Fruit fly (Drosophila melanogaster) whole organism, embryonic: ENCODE data around the gene CG18749.

ENCODE experiments used
- Blimp-1 ChIP-seq: fragments of 200-800 bp; sonication (Bioruptor generic); optimal IDR thresholded peaks from 3 replicates; lab custom pipeline; 2018; ENCODE audit warnings: missing biosample characterization, missing genetic modification characterization, mild to moderate bottlenecking, moderate library complexity, missing genetic modification reagents
- CG12391 ChIP-seq: fragments of 200-800 bp; sonication (Bioruptor generic); optimal IDR thresholded peaks from 3 replicates; lab custom pipeline; 2018; ENCODE audit warnings: missing biosample characterization, mild to moderate bottlenecking, missing genetic modification characterization, moderate library complexity
- CG13296 ChIP-seq: fragments of 200-800 bp; sonication (Bioruptor generic); optimal IDR thresholded peaks from 3 replicates; lab custom pipeline; 2018; ENCODE audit warnings: missing biosample characterization, mild to moderate bottlenecking, missing genetic modification characterization
- CG14050 ChIP-seq: fragments of 200-800 bp; sonication (Bioruptor generic); IDR thresholded peaks from 3 replicates; pipeline ENCODE4 v1.3.6; 2022; ENCODE audit warnings: missing biosample characterization, missing genetic modification characterization
- CG1529 ChIP-seq: fragments of 200-800 bp; sonication (Bioruptor generic); optimal IDR thresholded peaks from 3 replicates; lab custom pipeline; 2018; ENCODE audit warnings: missing biosample characterization, missing genetic modification characterization
- CG15479 ChIP-seq: fragments of 200-800 bp; sonication (Bioruptor generic); optimal IDR thresholded peaks from 3 replicates; lab custom pipeline; 2019; ENCODE audit warnings: missing biosample characterization, mild to moderate bottlenecking, missing genetic modification characterization, moderate library complexity
- CG2712 ChIP-seq: fragments of 200-800 bp; optimal IDR thresholded peaks from 3 replicates; lab custom pipeline; 2019; ENCODE audit warnings: missing biosample characterization, mild to moderate bottlenecking, missing genetic modification characterization, moderate library complexity
- CG30020 ChIP-seq: fragments of 200-800 bp; optimal IDR thresholded peaks from 2 replicates; lab custom pipeline; 2019; ENCODE audit warnings: missing biosample characterization, mild to moderate bottlenecking, missing genetic modification characterization, moderate library complexity
- CG33213 ChIP-seq: fragments of 200-800 bp; sonication (Bioruptor generic); optimal IDR thresholded peaks from 3 replicates; lab custom pipeline; 2016; ENCODE audit warnings: missing biosample characterization, missing genetic modification characterization
- CG34376 ChIP-seq: fragments of 200-800 bp; sonication (Bioruptor generic); optimal IDR thresholded peaks from 2 replicates; lab custom pipeline; 2018; ENCODE audit warnings: missing biosample characterization, mild to moderate bottlenecking, missing genetic modification characterization
- CG43689 ChIP-seq: fragments of 200-800 bp; sonication (Bioruptor generic); IDR thresholded peaks from 2 replicates; pipeline ENCODE4 v1.3.6; 2022; ENCODE audit warnings: missing biosample characterization, missing genetic modification characterization
- CG4707 ChIP-seq: fragments of 200-800 bp; sonication (Bioruptor generic); optimal IDR thresholded peaks from 2 replicates; lab custom pipeline; 2018; ENCODE audit warnings: missing biosample characterization, mild to moderate bottlenecking, missing genetic modification characterization, moderate library complexity
- CG6813 ChIP-seq: fragments of 200-800 bp; sonication (Bioruptor generic); optimal IDR thresholded peaks from 2 replicates; lab custom pipeline; 2017; ENCODE audit warnings: missing biosample characterization, missing genetic modification characterization, mild to moderate bottlenecking, moderate library complexity, missing genetic modification reagents
- CG9797 ChIP-seq: fragments of 200-800 bp; sonication (Bioruptor generic); optimal IDR thresholded peaks from 3 replicates; lab custom pipeline; 2018; ENCODE audit warnings: missing biosample characterization, mild to moderate bottlenecking, missing genetic modification characterization
- CG9932 ChIP-seq: fragments of 200-800 bp; sonication (Bioruptor generic); IDR thresholded peaks from 2 replicates; pipeline ENCODE4 v1.3.6; 2022; ENCODE audit warnings: missing biosample characterization, missing genetic modification characterization
- CrebB ChIP-seq: fragments of 200-800 bp; sonication (Bioruptor generic); optimal IDR thresholded peaks from 3 replicates; lab custom pipeline; 2018; ENCODE audit warnings: missing biosample characterization, mild to moderate bottlenecking, missing genetic modification characterization
- D19B ChIP-seq: fragments of 200-800 bp; sonication (Bioruptor generic); optimal IDR thresholded peaks from 2 replicates; lab custom pipeline; 2017; ENCODE audit warnings: missing biosample characterization, mild to moderate bottlenecking, missing genetic modification characterization
- Deaf1 ChIP-seq: fragments of 200-800 bp; optimal IDR thresholded peaks from 3 replicates; lab custom pipeline; 2019; ENCODE audit warnings: missing biosample characterization, mild to moderate bottlenecking, missing genetic modification characterization, moderate library complexity
- Ets65A ChIP-seq: fragments of 200-800 bp; sonication (Bioruptor generic); peaks from one replicate; lab custom pipeline; 2016; ENCODE audit warnings: missing biosample characterization, missing genetic modification characterization
- Fer1 ChIP-seq: fragments of 200-800 bp; sonication (Bioruptor generic); optimal IDR thresholded peaks from 2 replicates; lab custom pipeline; 2017; ENCODE audit warnings: missing biosample characterization, mild to moderate bottlenecking, missing genetic modification characterization
- GATAe ChIP-seq: fragments of 200-800 bp; sonication (Bioruptor generic); conservative IDR thresholded peaks from 2 replicates; pipeline ENCODE4 v1.3.6; 2022; ENCODE audit warnings: missing biosample characterization, missing genetic modification characterization
- Hr51 ChIP-seq, 2 experiments: fragments of 200-800 bp; sonication (Bioruptor generic); optimal IDR thresholded peaks; 2 replicates in 1 of 2; 3 replicates in 1 of 2; lab custom pipeline; 2016 to 2018; ENCODE audit warnings: missing biosample characterization in 2 of 2, missing genetic modification characterization in 2 of 2, mild to moderate bottlenecking in 1 of 2, moderate library complexity in 1 of 2
- NC2β ChIP-seq: fragments of 200-800 bp; sonication (Bioruptor generic); optimal IDR thresholded peaks from 2 replicates; lab custom pipeline; 2016; ENCODE audit warnings: missing biosample characterization, missing genetic modification characterization
- NK7.1 ChIP-seq: fragments of 200-800 bp; sonication (Bioruptor generic); optimal IDR thresholded peaks from 3 replicates; lab custom pipeline; 2016; ENCODE audit warnings: missing biosample characterization, missing genetic modification characterization
- Nf-YA ChIP-seq: fragments of 200-800 bp; sonication (Bioruptor generic); IDR thresholded peaks from 2 replicates; pipeline ENCODE4 v1.3.6; 2022; ENCODE audit warnings: missing biosample characterization, missing genetic modification characterization
- abd-A ChIP-seq: fragments of 200-800 bp; sonication (Bioruptor generic); optimal IDR thresholded peaks from 3 replicates; lab custom pipeline; 2019; ENCODE audit warnings: missing biosample characterization, mild to moderate bottlenecking, missing genetic modification characterization, moderate library complexity
- ac ChIP-seq: fragments of 200-800 bp; sonication (Bioruptor generic); optimal IDR thresholded peaks from 3 replicates; lab custom pipeline; 2017; ENCODE audit warnings: missing biosample characterization, mild to moderate bottlenecking, missing genetic modification characterization
- ap ChIP-seq: fragments of 200-800 bp; sonication (Bioruptor generic); IDR thresholded peaks from 2 replicates; pipeline ENCODE4 v1.3.6; 2022; ENCODE audit warnings: missing biosample characterization, missing genetic modification characterization
- bowl ChIP-seq: fragments of 200-800 bp; sonication (Bioruptor generic); IDR thresholded peaks from 2 replicates; pipeline ENCODE4 v1.3.6; 2022; ENCODE audit warnings: missing biosample characterization, missing genetic modification characterization
- chn ChIP-seq: fragments of 200-800 bp; sonication (Bioruptor generic); optimal IDR thresholded peaks from 2 replicates; lab custom pipeline; 2016; ENCODE audit warnings: missing biosample characterization, missing genetic modification characterization
- eve ChIP-seq, 2 experiments: fragments of >200 bp; optimal IDR thresholded peaks; 2 replicates each; lab custom pipeline; 2017; ENCODE audit warnings: missing biosample characterization in 2 of 2, missing genetic modification characterization in 2 of 2
- exex ChIP-seq: fragments of 200-800 bp; sonication (Bioruptor generic); optimal IDR thresholded peaks from 4 replicates; lab custom pipeline; 2018; ENCODE audit warnings: missing biosample characterization, mild to moderate bottlenecking, missing genetic modification characterization, moderate library complexity
- fd3F ChIP-seq: fragments of 200-800 bp; sonication (Bioruptor generic); optimal IDR thresholded peaks from 2 replicates; lab custom pipeline; 2018; ENCODE audit warnings: missing biosample characterization, mild to moderate bottlenecking, missing genetic modification characterization, moderate library complexity
- fd64A ChIP-seq: fragments of 200-800 bp; sonication (Bioruptor generic); optimal IDR thresholded peaks from 3 replicates; lab custom pipeline; 2018; ENCODE audit warnings: missing biosample characterization, mild to moderate bottlenecking, missing genetic modification characterization
- jigr1 ChIP-seq: fragments of 200-800 bp; sonication (Bioruptor generic); IDR thresholded peaks from 3 replicates; pipeline ENCODE4 v1.3.6; 2022; ENCODE audit warnings: missing biosample characterization, missing genetic modification characterization
- kay ChIP-seq: fragments of 200-800 bp; sonication (Bioruptor generic); optimal IDR thresholded peaks from 2 replicates; lab custom pipeline; 2016; ENCODE audit warnings: missing biosample characterization, missing genetic modification characterization
- lola ChIP-seq, 3 experiments: fragments of >200 bp in 2 of 3; fragments of 200-800 bp in 1 of 3; sonication (Bioruptor generic) in 1 of 3; optimal IDR thresholded peaks; 2 replicates each; lab custom pipeline; 2017 to 2019; ENCODE audit warnings: missing biosample characterization in 3 of 3, missing genetic modification characterization in 3 of 3, mild to moderate bottlenecking in 1 of 3, moderate library complexity in 1 of 3
- prd ChIP-seq, 3 experiments: fragments of >200 bp in 2 of 3; fragments of 200-800 bp in 1 of 3; sonication (Bioruptor generic) in 1 of 3; optimal IDR thresholded peaks in 2 of 3; IDR thresholded peaks in 1 of 3; 2 replicates in 2 of 3; 3 replicates in 1 of 3; pipeline versions ENCODE4 v1.3.6 to Lab custom; 2017 to 2022; ENCODE audit warnings: missing biosample characterization in 1 of 3, missing genetic modification characterization in 1 of 3
- pum ChIP-seq: fragments of 200-800 bp; sonication (Bioruptor generic); optimal IDR thresholded peaks from 2 replicates; lab custom pipeline; 2016; ENCODE audit warnings: missing biosample characterization, missing genetic modification characterization
- row ChIP-seq: fragments of 200-800 bp; sonication (Bioruptor generic); IDR thresholded peaks from 3 replicates; pipeline ENCODE4 v1.3.6; 2022; ENCODE audit warnings: missing biosample characterization, missing genetic modification characterization
- sob ChIP-seq: fragments of 200-800 bp; sonication (Bioruptor generic); IDR thresholded peaks from 2 replicates; pipeline ENCODE4 v1.3.6; 2022; ENCODE audit warnings: missing biosample characterization, missing genetic modification characterization
- tio ChIP-seq: fragments of 200-800 bp; sonication (Bioruptor generic); optimal IDR thresholded peaks from 2 replicates; lab custom pipeline; 2017; ENCODE audit warnings: missing biosample characterization, missing genetic modification characterization, inconsistent platforms
- tll ChIP-seq, 2 experiments: fragments of 200-800 bp in 1 of 2; fragments of >200 bp in 1 of 2; sonication (Bioruptor generic) in 1 of 2; optimal IDR thresholded peaks; 2 replicates each; lab custom pipeline; 2017 to 2019; ENCODE audit warnings: missing biosample characterization in 2 of 2, missing genetic modification characterization in 2 of 2, mild to moderate bottlenecking in 1 of 2, moderate library complexity in 1 of 2
- tna ChIP-seq: fragments of 200-800 bp; sonication (Bioruptor generic); IDR thresholded peaks from 2 replicates; pipeline ENCODE4 v1.3.6; 2022; ENCODE audit warnings: missing biosample characterization, missing genetic modification characterization; ENCODE audit not compliant: partially characterized antibody
- trem ChIP-seq: fragments of 200-800 bp; optimal IDR thresholded peaks from 3 replicates; lab custom pipeline; 2019; ENCODE audit warnings: missing biosample characterization, mild to moderate bottlenecking, missing genetic modification characterization, moderate library complexity
- ttk ChIP-seq: fragments of 200-800 bp; sonication (Bioruptor generic); IDR thresholded peaks from 2 replicates; pipeline ENCODE4 v2.1.2; 2022; ENCODE audit warnings: missing biosample characterization, missing genetic modification characterization
- twi ChIP-seq: fragments of 200-800 bp; optimal IDR thresholded peaks from 2 replicates; lab custom pipeline; 2019; ENCODE audit warnings: missing biosample characterization, mild to moderate bottlenecking, missing genetic modification characterization, moderate library complexity
- zen ChIP-seq: fragments of 200-800 bp; sonication (Bioruptor generic); optimal IDR thresholded peaks from 3 replicates; lab custom pipeline; 2018; ENCODE audit warnings: missing biosample characterization, mild to moderate bottlenecking, missing genetic modification characterization, moderate library complexity

Gene CG18749

dm6 chr3R:8269740-8270139 is 25.9 kb downstream of the CG18749 start, which contains the start of gene CG9630 (continued):
- TF ChIP-seq tio (GFP tag; lab: Kevin White, UChicago) (no peak), chn (GFP tag; lab: Kevin White, UChicago) (no peak), CG43689 (GFP tag; lab: Robert Waterston, UW) (no peak), fd64A (GFP tag; lab: Kevin White, UChicago) (no peak), CG13296 (GFP tag; lab: Kevin White, UChicago) (no peak), CG1529 (GFP tag; lab: Kevin White, UChicago) (no peak), bowl (GFP tag; lab: Robert Waterston, UW) (no peak), CG4707 (GFP tag; lab: Kevin White, UChicago) (no peak), eve (GFP tag; optimal IDR thresholded peaks at IDR 0.05; lab: Kevin White, UChicago) (no peak), Nf-YA (GFP tag; lab: Robert Waterston, UW) (no peak), pum (no peak), Fer1 (GFP tag; lab: Kevin White, UChicago) (no peak), lola (GFP tag; optimal IDR thresholded peaks at IDR 0.05; lab: Kevin White, UChicago) (no peak), CG6813 (no peak), exex (tag; lab: Kevin White, UChicago) (no peak), abd-A (no peak), CG9797 (GFP tag; lab: Kevin White, UChicago) (peak; percentile 97), fd3F (no peak), CG12391 (tag; lab: Kevin White, UChicago) (no peak), Deaf1 (tag; lab: Kevin White, UChicago) (no peak), jigr1 (no peak), CG30020 (no peak), Hr51 (GFP tag; optimal IDR thresholded peaks at IDR 0.05; lab: Kevin White, UChicago) (no peak), GATAe (GFP tag; lab: Robert Waterston, UW) (no peak), sob (GFP tag; lab: Robert Waterston, UW) (no peak), CG2712 (tag; lab: Kevin White, UChicago) (peak; percentile 24), tna (GFP tag; lab: Robert Waterston, UW) (peak; percentile 31; the same call in 1 of the 2 replicates), CG34376 (no peak)

- TF ChIP-seq Ets65A: peak; percentile 27
- no peak for TF ChIP-seq trem
- no peak for TF ChIP-seq NC2β (GFP tag; lab: Kevin White, UChicago)
- no peak for TF ChIP-seq CG9932 (GFP tag; lab: Robert Waterston, UW)
- no peak for TF ChIP-seq D19B (GFP tag; lab: Kevin White, UChicago)
Measured at dm6 chr3R:8272573-8273165, 28.8 kb downstream of the CG18749 start.

- TF ChIP-seq ac (no peak), prd (optimal IDR thresholded peaks at IDR 0.05; lab: Kevin White, UChicago) (no peak), prd (GFP tag; IDR thresholded peaks at IDR 0.05; lab: Robert Waterston, UW) (peak; percentile 72; the same call in 2 of the 3 replicates), CG15479 (GFP tag; lab: Kevin White, UChicago) (peak; percentile 32), Blimp-1 (GFP tag; lab: Kevin White, UChicago) (no peak), CrebB (no peak), CG14050 (GFP tag; lab: Robert Waterston, UW) (no peak), row (GFP tag; lab: Robert Waterston, UW) (no peak), CG9932 (GFP tag; lab: Robert Waterston, UW) (no peak), CG33213 (GFP tag; lab: Kevin White, UChicago) (no peak), zen (tag; lab: Kevin White, UChicago) (peak; percentile 89), kay (GFP tag; lab: Kevin White, UChicago) (no peak), ap (GFP tag; lab: Robert Waterston, UW) (no peak), ttk (GFP tag; lab: Robert Waterston, UW) (no peak), tll (GFP tag; optimal IDR thresholded peaks at IDR 0.05; lab: Kevin White, UChicago) (peak in 1 of 2 experiments; percentile 10), twi (tag; lab: Kevin White, UChicago) (peak; percentile 77), NK7.1 (GFP tag; lab: Kevin White, UChicago) (no peak)
Measured at dm6 chr3R:8275031-8275430, 31.2 kb downstream of the CG18749 start.
